Worm (Caenorhabditis elegans): ENCODE measurements around the gene pqn-53.

ce11 chrV:12036129-12036528 is 29.1 kb downstream of the pqn-53 start:
- TF ChIP-seq snpc-4 (tag; optimal IDR thresholded peaks at IDR 0.05) (no peak), nhr-237 (tag; optimal IDR thresholded peaks at IDR 0.05) (no peak), elt-3 (tag; optimal IDR thresholded peaks at IDR 0.05) (no peak), ztf-11 (tag; optimal IDR thresholded peaks at IDR 0.05) (no peak), ceh-83 (GFP tag; optimal IDR thresholded peaks at IDR 0.05) (no peak), ces-1 (GFP tag; optimal IDR thresholded peaks at IDR 0.05) (peak; percentile 67), M03D4.4 (tag; optimal IDR thresholded peaks at IDR 0.05) (no peak), nhr-28 (tag; optimal IDR thresholded peaks at IDR 0.05) (no peak), nhr-2 (tag; optimal IDR thresholded peaks at IDR 0.05) (no peak), blmp-1 (tag; optimal IDR thresholded peaks at IDR 0.05) (no peak), unc-120 (tag; optimal IDR thresholded peaks at IDR 0.05; ENCODE audit: poor library complexity, severe bottlenecking) (no peak), nhr-76 (tag; optimal IDR thresholded peaks at IDR 0.05) (no peak), pha-4 (tag; optimal IDR thresholded peaks at IDR 0.05) (no peak)
